Fruit fly (Drosophila melanogaster): Measurements from ENCODE around the gene CG31407.

The CG31407 gene

dm6 chr3R:10034995-10035446 lies 10.1 kb upstream of the CG31407 start (continued):
- TF ChIP-seq CG17385 (GFP tag; optimal IDR thresholded peaks at IDR 0.05) (no peak), Usf (GFP tag; optimal IDR thresholded peaks at IDR 0.05) (no peak), CG3065 (GFP tag; optimal IDR thresholded peaks at IDR 0.05) (no peak), CG16863 (GFP tag; optimal IDR thresholded peaks at IDR 0.05) (no peak), pita (GFP tag; optimal IDR thresholded peaks at IDR 0.05) (no peak), CG12769 (tag; optimal IDR thresholded peaks at IDR 0.05) (peak; percentile 55), sob (GFP tag; IDR thresholded peaks at IDR 0.05) (no peak), CG6689 (GFP tag; IDR thresholded peaks at IDR 0.05) (peak; percentile 24; the same call in 1 of the 2 replicates), lov (optimal IDR thresholded peaks at IDR 0.05) (no peak), lov (GFP tag; IDR thresholded peaks at IDR 0.05) (no peak), HHEX (GFP tag; optimal IDR thresholded peaks at IDR 0.05) (no peak), Meics (GFP tag; optimal IDR thresholded peaks at IDR 0.05) (peak; percentile 89), Med (GFP tag) (peak; percentile 58), NfI (GFP tag; optimal IDR thresholded peaks at IDR 0.05) (no peak), D19A (tag; optimal IDR thresholded peaks at IDR 0.05) (peak; percentile 41), shn (GFP tag; optimal IDR thresholded peaks at IDR 0.05) (no peak), CG7372 (GFP tag; IDR thresholded peaks at IDR 0.05) (no peak), CG3163 (GFP tag; optimal IDR thresholded peaks at IDR 0.05) (no peak), kni (GFP tag; optimal IDR thresholded peaks at IDR 0.05) (peak; percentile 80), pros (GFP tag; optimal IDR thresholded peaks at IDR 0.05) (peak; percentile 32), chm (GFP tag; IDR thresholded peaks at IDR 0.05) (no peak), kay (GFP tag; optimal IDR thresholded peaks at IDR 0.05) (peak; percentile 80), en (GFP tag; optimal IDR thresholded peaks at IDR 0.05) (no peak), CG3995 (GFP tag; optimal IDR thresholded peaks at IDR 0.05) (no peak), CkIIα-i1 (GFP tag; IDR thresholded peaks at IDR 0.05) (no peak), Opbp (GFP tag; IDR thresholded peaks at IDR 0.05; ENCODE audit: partially characterized antibody) (no peak), salm (tag; optimal IDR thresholded peaks at IDR 0.05) (no peak), Ssrp (tag; optimal IDR thresholded peaks at IDR 0.05) (no peak), slbo (GFP tag; IDR thresholded peaks at IDR 0.05) (no peak), wor (GFP tag; IDR thresholded peaks at IDR 0.05) (no peak), CG7928 (GFP tag; optimal IDR thresholded peaks at IDR 0.05) (no peak), HLH3B (GFP tag; IDR thresholded peaks at IDR 0.05) (no peak), CG10366 (GFP tag; IDR thresholded peaks at IDR 0.05) (no peak), sd (tag; optimal IDR thresholded peaks at IDR 0.05) (peak; percentile 1), Pdp1 (GFP tag; optimal IDR thresholded peaks at IDR 0.05) (no peak), CG17359 (tag; optimal IDR thresholded peaks at IDR 0.05) (peak; percentile 37), corto (GFP tag; optimal IDR thresholded peaks at IDR 0.05) (no peak), CG10321 (GFP tag; IDR thresholded peaks at IDR 0.05) (no peak), fd3F (GFP tag; optimal IDR thresholded peaks at IDR 0.05) (no peak), CG14014 (GFP tag; IDR thresholded peaks at IDR 0.05) (no peak), gsb (GFP tag; IDR thresholded peaks at IDR 0.05) (no peak), scrt (GFP tag; optimal IDR thresholded peaks at IDR 0.05) (no peak), abd-A (tag; optimal IDR thresholded peaks at IDR 0.05) (no peak), CG31388 (GFP tag; optimal IDR thresholded peaks at IDR 0.05) (no peak), CG10267 (tag; optimal IDR thresholded peaks at IDR 0.05) (no peak), Hr3 (GFP tag; optimal IDR thresholded peaks at IDR 0.05) (no peak), chn (GFP tag; optimal IDR thresholded peaks at IDR 0.05) (no peak), Nf-YA (GFP tag; IDR thresholded peaks at IDR 0.05) (no peak), Awh (GFP tag; IDR thresholded peaks at IDR 0.05) (no peak), CG9932 (GFP tag; IDR thresholded peaks at IDR 0.05) (no peak), CG3407 (GFP tag; optimal IDR thresholded peaks at IDR 0.05) (no peak), CG9797 (GFP tag; optimal IDR thresholded peaks at IDR 0.05) (no peak)

All from whole organism, embryonic.